Worm (Caenorhabditis elegans) whole organism, young adult: ENCODE data around the gene siah-1.
A peak's percentile ranks its signal among the peaks of the same experiment; 100 is the strongest.

Source experiments
- B0035.1 ChIP-seq: sonication (generic microtip); optimal IDR thresholded peaks from 2 replicates; lab custom pipeline; 2016; ENCODE audit warnings: missing genetic modification characterization, mild to moderate bottlenecking, missing compliant biosample characterization, missing genotype, missing genetic modification reagents
- B0336.3 ChIP-seq: fragments of 200-800 bp; sonication (Bioruptor generic); IDR thresholded peaks from 2 replicates; pipeline ENCODE4 v1.3.6; 2022; ENCODE audit warnings: missing genetic modification characterization, missing compliant biosample characterization
- C17E4.6 ChIP-seq: fragments of 200-800 bp; sonication (Bioruptor generic); IDR thresholded peaks from 2 replicates; pipeline ENCODE4 v1.3.6; 2022; ENCODE audit warnings: missing genetic modification reagents, missing genetic modification characterization, missing compliant biosample characterization
- F23B12.7 ChIP-seq: sonication (generic microtip); optimal IDR thresholded peaks from 2 replicates; lab custom pipeline; 2017; ENCODE audit warnings: missing genetic modification characterization, mild to moderate bottlenecking, missing compliant biosample characterization, antibody characterized with exemption, moderate library complexity; ENCODE audit not compliant: insufficient read depth
- F52B5.7 ChIP-seq: sonication (generic microtip); optimal IDR thresholded peaks from 2 replicates; lab custom pipeline; 2016; ENCODE audit warnings: mild to moderate bottlenecking, missing genetic modification characterization, missing compliant biosample characterization
- F55B11.4 ChIP-seq: sonication (generic microtip); optimal IDR thresholded peaks from 2 replicates; lab custom pipeline; 2016; ENCODE audit warnings: missing compliant biosample characterization, missing genetic modification characterization, borderline replicate concordance; ENCODE audit not compliant: insufficient read depth
- T26A5.8 ChIP-seq: sonication (generic microtip); optimal IDR thresholded peaks from 2 replicates; lab custom pipeline; 2016; ENCODE audit warnings: missing genetic modification characterization, missing compliant biosample characterization
- Y56A3A.18 ChIP-seq: fragments of 200-800 bp; sonication (Bioruptor generic); IDR thresholded peaks from 2 replicates; pipeline ENCODE4 v1.3.6; 2022; ENCODE audit warnings: missing genetic modification reagents, missing genetic modification characterization, missing compliant biosample characterization
- Y95B8A.8 ChIP-seq: fragments of 200-800 bp; sonication (Bioruptor generic); IDR thresholded peaks from 2 replicates; pipeline ENCODE4 v1.3.6; 2022; ENCODE audit warnings: missing genetic modification reagents, missing genetic modification characterization, missing compliant biosample characterization
- ZK185.1 ChIP-seq: sonication (generic microtip); optimal IDR thresholded peaks from 2 replicates; lab custom pipeline; 2016; ENCODE audit warnings: mild to moderate bottlenecking, missing genetic modification characterization, missing compliant biosample characterization; ENCODE audit not compliant: poor library complexity, severe bottlenecking
- attf-5 ChIP-seq: fragments of 200-800 bp; sonication (Bioruptor generic); optimal IDR thresholded peaks from 2 replicates; lab custom pipeline; 2018; ENCODE audit warnings: mild to moderate bottlenecking, missing genetic modification characterization, missing compliant biosample characterization
- bed-1 ChIP-seq: fragments of 200-800 bp; sonication (Bioruptor generic); IDR thresholded peaks from 2 replicates; pipeline ENCODE4 v1.3.6; 2022; ENCODE audit warnings: missing genetic modification reagents, missing genetic modification characterization, missing compliant biosample characterization
- ccch-3 ChIP-seq: fragments of 200-800 bp; sonication (Bioruptor generic); optimal IDR thresholded peaks from 2 replicates; lab custom pipeline; 2018; ENCODE audit warnings: mild to moderate bottlenecking, missing genetic modification characterization, missing compliant biosample characterization
- cebp-1 ChIP-seq, 2 experiments: fragments of 200-800 bp in 1 of 2; sonication (Bioruptor generic) in 1 of 2; sonication (generic microtip) in 1 of 2; IDR thresholded peaks in 1 of 2; optimal IDR thresholded peaks in 1 of 2; 2 replicates each; pipeline versions ENCODE4 v1.3.6 to Lab custom; 2017 to 2022; ENCODE audit warnings: missing compliant biosample characterization in 2 of 2, missing genetic modification characterization in 2 of 2, mild to moderate bottlenecking in 1 of 2, missing genetic modification reagents in 1 of 2, moderate library complexity in 1 of 2
- die-1 ChIP-seq: sonication (generic microtip); optimal IDR thresholded peaks from 2 replicates; lab custom pipeline; 2016; ENCODE audit warnings: missing genotype, mild to moderate bottlenecking, missing genetic modification characterization, missing compliant biosample characterization
- dpl-1 ChIP-seq: fragments of 150-350 bp; optimal IDR thresholded peaks from 2 replicates; lab custom pipeline; 2014; ENCODE audit warnings: missing biosample characterization, missing genetic modification reagents, missing genetic modification characterization
- egl-44 ChIP-seq: fragments of 200-800 bp; sonication (Bioruptor generic); IDR thresholded peaks from 2 replicates; pipeline ENCODE4 v1.3.6; 2022; ENCODE audit warnings: missing genetic modification reagents, missing genetic modification characterization, missing compliant biosample characterization
- egrh-3 ChIP-seq: fragments of 200-800 bp; sonication (Bioruptor generic); IDR thresholded peaks from 2 replicates; pipeline ENCODE4 v1.3.6; 2022; ENCODE audit warnings: missing genetic modification reagents, missing genetic modification characterization, missing compliant biosample characterization
- fkh-3 ChIP-seq: sonication (generic microtip); optimal IDR thresholded peaks from 2 replicates; lab custom pipeline; 2016; ENCODE audit warnings: mild to moderate bottlenecking, missing genetic modification characterization, missing compliant biosample characterization
- hrde-1 ChIP-seq: sonication (generic microtip); optimal IDR thresholded peaks from 2 replicates; lab custom pipeline; 2016; ENCODE audit warnings: missing genetic modification characterization, mild to moderate bottlenecking, missing compliant biosample characterization, moderate library complexity, missing genotype, missing genetic modification reagents, borderline replicate concordance
- let-607 ChIP-seq, 2 experiments: fragments of 200-800 bp in 1 of 2; sonication (Bioruptor generic) in 1 of 2; sonication (generic microtip) in 1 of 2; optimal IDR thresholded peaks; 2 replicates each; lab custom pipeline; 2016 to 2018; ENCODE audit warnings: mild to moderate bottlenecking in 2 of 2, missing compliant biosample characterization in 2 of 2, missing genetic modification characterization in 2 of 2, moderate library complexity in 2 of 2, missing genotype in 1 of 2
- lin-26 ChIP-seq: fragments of 200-800 bp; sonication (Bioruptor generic); IDR thresholded peaks from 2 replicates; pipeline ENCODE4 v1.3.6; 2022; ENCODE audit warnings: missing genetic modification reagents, missing genetic modification characterization, missing compliant biosample characterization
- madf-3 ChIP-seq: fragments of 200-800 bp; sonication (Bioruptor generic); IDR thresholded peaks from 2 replicates; pipeline ENCODE4 v1.3.6; 2022; ENCODE audit warnings: missing genetic modification reagents, missing genetic modification characterization, missing compliant biosample characterization
- mcd-1 ChIP-seq: fragments of 200-800 bp; sonication (Bioruptor generic); IDR thresholded peaks from 2 replicates; pipeline ENCODE4 v1.3.6; 2022; ENCODE audit warnings: missing genetic modification reagents, missing genetic modification characterization, missing compliant biosample characterization
- nfya-2 ChIP-seq: fragments of 200-800 bp; sonication (Bioruptor generic); IDR thresholded peaks from 2 replicates; pipeline ENCODE4 v1.3.6; 2022; ENCODE audit warnings: missing genetic modification reagents, missing genetic modification characterization, missing compliant biosample characterization
- nhr-120 ChIP-seq: fragments of 200-800 bp; sonication (Bioruptor generic); IDR thresholded peaks from 2 replicates; pipeline ENCODE4 v1.3.6; 2022; ENCODE audit warnings: missing genetic modification characterization, missing compliant biosample characterization
- rec-8 ChIP-seq, 2 experiments: sonication (generic microtip); optimal IDR thresholded peaks; 2 replicates each; lab custom pipeline; 2016; ENCODE audit warnings: mild to moderate bottlenecking in 2 of 2, missing genetic modification characterization in 2 of 2, missing genetic modification reagents in 2 of 2, missing genotype in 2 of 2, missing biosample characterization in 1 of 2, missing compliant biosample characterization in 1 of 2, moderate library complexity in 1 of 2
- somi-1 ChIP-seq: fragments of 200-800 bp; sonication (Bioruptor generic); optimal IDR thresholded peaks from 2 replicates; lab custom pipeline; 2018; ENCODE audit warnings: mild to moderate bottlenecking, missing genetic modification characterization, missing compliant biosample characterization
- sptf-2 ChIP-seq: fragments of 200-800 bp; sonication (Bioruptor generic); optimal IDR thresholded peaks from 2 replicates; lab custom pipeline; 2018; ENCODE audit warnings: mild to moderate bottlenecking, missing genetic modification characterization, missing compliant biosample characterization
- unc-130 ChIP-seq: sonication (generic microtip); optimal IDR thresholded peaks from 2 replicates; lab custom pipeline; 2016; ENCODE audit warnings: missing genetic modification reagents, missing genetic modification characterization, missing compliant biosample characterization
- zfh-2 ChIP-seq: fragments of 200-800 bp; sonication (Bioruptor generic); conservative IDR thresholded peaks from 2 replicates; pipeline ENCODE4 v1.3.6; 2022; ENCODE audit warnings: missing genetic modification reagents, missing genetic modification characterization, missing compliant biosample characterization
- ztf-26 ChIP-seq: sonication (generic microtip); optimal IDR thresholded peaks from 2 replicates; lab custom pipeline; 2017; ENCODE audit warnings: missing genetic modification characterization, missing compliant biosample characterization

The siah-1 gene

DNA sequence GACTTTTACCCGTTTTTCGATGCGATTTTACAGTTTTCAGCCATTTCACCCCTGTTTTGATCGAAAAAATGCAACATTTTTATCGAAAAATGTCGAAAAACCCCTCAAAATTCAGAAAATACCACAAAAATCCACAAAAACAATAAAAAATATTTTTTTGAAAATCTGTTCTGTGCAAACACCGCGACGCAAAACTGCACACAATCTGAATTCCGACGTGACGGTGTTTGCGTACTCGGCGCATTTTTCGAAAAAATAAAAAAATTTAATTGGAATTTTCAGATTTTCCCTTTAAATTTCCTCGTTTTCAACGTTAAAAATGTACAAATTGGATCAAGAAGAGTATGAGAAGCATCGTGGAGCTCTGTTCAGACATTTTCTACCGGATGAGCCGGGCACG is 18.0 kb upstream of the siah-1 start, which contains the start of gene smgl-2 (continued):
- no peak for TF ChIP-seq hrde-1 (tag; lab: Kevin White, UChicago)
- TF ChIP-seq egl-44: no peak
- TF ChIP-seq F55B11.4: no peak
- no peak for TF ChIP-seq Y56A3A.18
- no peak for TF ChIP-seq B0336.3 (GFP tag; lab: Robert Waterston, UW)

DNA sequence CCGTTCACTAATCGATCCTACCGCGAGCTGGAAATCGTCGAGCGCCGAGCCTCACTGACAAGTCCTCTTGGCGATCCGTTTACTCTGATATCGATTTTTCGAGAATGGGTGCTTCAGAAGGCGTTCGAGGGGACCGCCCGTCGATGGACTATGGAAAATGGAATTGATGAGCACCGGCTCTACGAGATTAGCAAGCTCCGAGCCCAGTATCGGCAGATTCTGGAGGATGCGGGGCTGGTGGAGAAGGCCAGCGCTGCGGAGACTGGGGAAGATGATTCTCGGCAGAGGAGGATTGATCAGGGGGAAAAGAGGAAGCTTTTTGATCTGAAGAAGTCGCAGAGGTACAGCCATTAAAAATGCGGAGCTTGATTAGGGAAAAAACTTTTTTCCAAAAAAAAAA is 12.4 kb upstream of the siah-1 start:
- TF ChIP-seq cebp-1 (GFP tag; IDR thresholded peaks at IDR 0.05; lab: Robert Waterston, UW) (no peak), cebp-1 (tag; optimal IDR thresholded peaks at IDR 0.05; lab: Kevin White, UChicago) (no peak), C17E4.6 (GFP tag; lab: Robert Waterston, UW) (no peak), egrh-3 (GFP tag; lab: Robert Waterston, UW) (peak; percentile 20; the same call in 1 of the 2 replicates), zfh-2 (peak; percentile 81), nhr-120 (GFP tag; lab: Robert Waterston, UW) (0 out of 2 replicates have a peak, but pooled peaks have one; percentile 48), fkh-3 (tag; lab: Kevin White, UChicago) (no peak), F52B5.7 (tag; lab: Kevin White, UChicago) (no peak), T26A5.8 (no peak), ZK185.1 (tag; lab: Kevin White, UChicago) (no peak)

DNA sequence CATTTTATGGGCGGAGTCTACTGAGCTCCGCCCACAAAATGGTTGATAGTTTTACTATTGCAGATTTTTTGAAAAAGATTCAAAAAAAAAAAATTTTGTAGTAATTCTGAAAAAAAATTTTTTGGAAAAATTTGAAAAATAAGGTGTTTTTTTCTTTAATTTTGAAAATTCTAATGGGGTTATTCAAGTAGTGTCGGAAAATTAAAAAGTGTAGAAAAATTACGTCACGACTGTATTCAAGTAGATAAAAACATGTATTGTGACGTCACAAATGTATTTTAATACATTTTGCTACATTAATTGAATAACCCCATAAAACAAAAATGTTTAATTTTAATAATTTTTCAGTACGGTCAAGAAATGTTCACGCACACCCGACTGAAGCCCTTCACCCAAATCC is 10.6 kb upstream of the siah-1 start:
- no peak for TF ChIP-seq sptf-2 (GFP tag; lab: Kevin White, UChicago)
- TF ChIP-seq mcd-1: no peak
- no peak for TF ChIP-seq attf-5 (GFP tag; lab: Kevin White, UChicago)
- TF ChIP-seq lin-26 (GFP tag; lab: Robert Waterston, UW): no peak
- no peak for TF ChIP-seq F23B12.7
- TF ChIP-seq dpl-1 (GFP tag; lab: Kevin White, UChicago): no peak
- no peak for TF ChIP-seq ztf-26 (tag; lab: Kevin White, UChicago)
- TF ChIP-seq nfya-2 (GFP tag; lab: Robert Waterston, UW): no peak
- no peak for TF ChIP-seq hrde-1 (tag; lab: Kevin White, UChicago)
- TF ChIP-seq ccch-3 (GFP tag; lab: Kevin White, UChicago): no peak
- no peak for TF ChIP-seq F52B5.7 (tag; lab: Kevin White, UChicago)
- TF ChIP-seq die-1 (tag; lab: Kevin White, UChicago): no peak
- TF ChIP-seq ZK185.1 (tag; lab: Kevin White, UChicago): no peak
- TF ChIP-seq rec-8 (tag; optimal IDR thresholded peaks at IDR 0.05; lab: Kevin White, UChicago): no peak
- TF ChIP-seq Y95B8A.8 (GFP tag; lab: Robert Waterston, UW): no peak
- TF ChIP-seq B0035.1: no peak
- no peak for TF ChIP-seq somi-1 (GFP tag; lab: Kevin White, UChicago)
- TF ChIP-seq let-607 (tag; optimal IDR thresholded peaks at IDR 0.05; lab: Kevin White, UChicago): no peak
- TF ChIP-seq unc-130 (GFP tag; lab: Kevin White, UChicago): no peak

DNA sequence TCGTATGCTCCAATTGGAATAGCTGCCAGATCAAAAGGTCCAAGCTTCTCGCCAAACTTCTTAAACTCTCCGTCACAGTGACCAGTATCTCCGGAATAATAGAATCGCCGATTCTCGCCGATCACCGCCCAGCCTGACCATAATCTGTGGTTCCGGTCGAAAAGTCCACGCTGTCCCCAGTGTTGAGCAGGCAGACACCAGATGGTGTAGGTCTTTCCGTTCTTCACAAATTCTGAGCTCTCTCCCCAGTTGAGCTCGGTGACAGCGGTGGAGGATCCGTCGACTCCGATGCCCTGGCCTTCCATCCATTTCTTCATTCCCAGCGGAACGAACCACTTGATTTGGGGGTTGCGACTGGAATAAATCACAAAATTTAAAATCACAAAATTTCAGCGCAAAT is 7.6 kb upstream of the siah-1 start:
- 0 out of 2 replicates have a peak, but pooled peaks have one; percentile 17 for TF ChIP-seq madf-3 (GFP tag; lab: Robert Waterston, UW)
- no peak for TF ChIP-seq bed-1 (GFP tag; lab: Robert Waterston, UW)
- peak; percentile 60; the same call in 1 of the 2 replicates for TF ChIP-seq zfh-2
